Worm (Caenorhabditis elegans): Measurements from ENCODE around the gene cux-7.

The cux-7 gene

DNA sequence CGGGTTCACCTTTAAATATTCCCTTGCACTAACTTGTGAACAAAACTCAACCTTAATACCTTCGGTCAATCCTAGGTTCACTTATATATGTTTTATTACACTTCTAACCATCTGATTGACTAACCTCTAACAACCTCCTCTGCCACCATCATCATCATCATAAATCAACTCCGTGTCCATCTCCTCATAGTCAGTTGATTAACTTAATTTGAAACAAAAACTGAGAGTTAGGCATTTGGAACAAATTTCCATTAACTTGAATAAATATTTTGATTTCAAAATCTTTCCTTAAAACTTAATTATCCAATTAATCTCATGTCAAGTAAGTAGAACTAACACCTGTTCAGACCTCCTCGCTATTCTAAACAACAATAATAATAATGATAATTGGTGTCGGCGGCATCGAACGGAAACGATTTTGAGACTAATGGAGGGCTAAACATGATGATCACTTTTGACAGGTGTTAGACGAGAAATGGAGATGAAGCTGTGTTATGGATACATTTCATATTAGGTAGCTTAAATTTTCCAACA lies 33.1 kb upstream of the cux-7 start:
- TF ChIP-seq lim-7 (GFP tag; IDR thresholded peaks at IDR 0.05) (no peak), unc-62 (GFP tag; optimal IDR thresholded peaks at IDR 0.05 in 1 of 2) (peak in 1 of 2 experiments; percentile 92), unc-62 (tag; optimal IDR thresholded peaks at IDR 0.05) (no peak), aha-1 (tag) (peak; percentile 36)

DNA sequence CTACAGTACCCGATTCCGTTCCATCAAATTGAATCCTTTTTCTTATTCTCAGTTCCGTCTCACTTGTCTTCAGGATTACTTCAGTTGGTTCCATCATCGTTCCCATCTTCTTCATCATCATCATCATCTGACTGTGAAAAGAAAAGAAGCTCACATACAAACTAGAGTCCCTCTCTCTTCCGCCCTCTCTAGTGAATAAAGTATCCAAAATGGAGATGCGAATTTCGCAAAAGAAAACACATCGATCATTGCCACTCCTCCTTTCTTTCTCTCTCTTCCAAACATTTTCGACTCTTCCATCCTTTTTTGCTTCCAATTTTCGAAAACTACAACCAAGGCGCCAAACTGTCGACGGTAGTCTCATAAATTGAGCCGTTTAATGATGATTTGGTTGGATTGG lies 32.2 kb upstream of the cux-7 start:
- TF ChIP-seq lsy-2 (tag; optimal IDR thresholded peaks at IDR 0.05) (peak in 1 of 2 experiments; percentile 13), hif-1 (tag; optimal IDR thresholded peaks at IDR 0.05) (no peak), unc-62 (GFP tag; optimal IDR thresholded peaks at IDR 0.05 in 1 of 2) (peak in 1 of 2 experiments; percentile 99), unc-62 (tag; optimal IDR thresholded peaks at IDR 0.05) (no peak)

DNA sequence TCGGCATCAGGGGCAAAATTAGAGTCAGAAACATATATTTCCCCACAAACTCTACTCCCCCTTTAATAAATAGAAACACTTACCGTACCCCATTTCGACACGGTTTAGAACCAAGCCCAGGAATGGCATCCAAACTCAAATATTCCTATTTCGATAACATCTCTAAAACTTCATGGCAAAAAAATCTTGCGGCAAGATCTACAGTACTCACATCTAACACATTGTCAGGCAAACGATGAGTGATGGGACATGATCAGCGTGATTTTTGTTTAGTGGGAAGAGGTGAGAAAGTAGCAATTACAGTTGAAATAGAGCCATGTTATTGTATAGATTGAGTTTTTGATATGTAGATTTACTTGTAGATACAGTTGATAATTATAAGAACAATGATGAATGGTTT lies 30.3 kb upstream of the cux-7 start:
- TF ChIP-seq hmg-1.1 (GFP tag; IDR thresholded peaks at IDR 0.05) (no peak), snpc-1.2 (GFP tag; IDR thresholded peaks at IDR 0.05) (no peak), R02D3.7 (tag; optimal IDR thresholded peaks at IDR 0.05) (no peak), lin-13 (GFP tag; optimal IDR thresholded peaks at IDR 0.05) (no peak), ctbp-1 (GFP tag; IDR thresholded peaks at IDR 0.05) (no peak), vab-7 (GFP tag; IDR thresholded peaks at IDR 0.05) (no peak), dpl-1 (GFP tag; optimal IDR thresholded peaks at IDR 0.05) (no peak), ztf-7 (tag; optimal IDR thresholded peaks at IDR 0.05) (no peak), lim-7 (GFP tag; IDR thresholded peaks at IDR 0.05) (no peak), nhr-48 (tag; optimal IDR thresholded peaks at IDR 0.05) (no peak), unc-62 (GFP tag; optimal IDR thresholded peaks at IDR 0.05 in 1 of 2) (no peak), unc-62 (tag; optimal IDR thresholded peaks at IDR 0.05) (no peak), zip-2 (tag; optimal IDR thresholded peaks at IDR 0.05) (no peak)

DNA sequence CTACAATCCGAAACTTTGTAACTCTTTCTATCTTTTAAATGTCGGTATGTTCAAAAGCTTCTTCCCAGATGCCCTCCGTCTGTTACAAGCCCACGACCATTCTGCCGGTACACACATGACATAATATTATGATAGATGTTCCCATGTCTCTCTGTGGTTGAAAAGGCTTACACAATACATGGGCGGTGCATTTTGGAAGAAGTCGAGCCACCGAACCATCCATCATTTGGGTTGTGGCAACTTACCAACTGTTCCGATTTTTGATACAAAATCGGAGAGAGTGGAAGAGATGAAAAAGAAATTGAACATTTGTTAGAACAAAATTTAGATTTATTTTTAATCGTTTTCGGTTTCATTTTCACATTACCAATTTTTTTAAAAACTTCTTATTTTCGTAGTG lies 28.3 kb upstream of the cux-7 start:
- no peak for TF ChIP-seq nhr-28 (tag; optimal IDR thresholded peaks at IDR 0.05)
- TF ChIP-seq ceh-20 (GFP tag; IDR thresholded peaks at IDR 0.05) = 0 out of 2 replicates have a peak, but pooled peaks have one; percentile 40
- no peak for TF ChIP-seq T26A8.4 (GFP tag; IDR thresholded peaks at IDR 0.05)
- TF ChIP-seq ama-1 (optimal IDR thresholded peaks at IDR 0.05) = no peak
- TF ChIP-seq unc-39 (tag; optimal IDR thresholded peaks at IDR 0.05) = no peak
- TF ChIP-seq nhr-41 (GFP tag; IDR thresholded peaks at IDR 0.05) = no peak
- no peak for TF ChIP-seq set-16 (GFP tag; IDR thresholded peaks at IDR 0.05)
- TF ChIP-seq hlh-30 (tag; optimal IDR thresholded peaks at IDR 0.05; ENCODE audit: insufficient read depth) = no peak
- no peak for TF ChIP-seq aha-1 (tag)
- TF ChIP-seq dmd-6 (GFP tag; IDR thresholded peaks at IDR 0.05) = no peak
- no peak for TF ChIP-seq F37D6.2 (tag; optimal IDR thresholded peaks at IDR 0.05)
- no peak for TF ChIP-seq F49E8.2 (tag; optimal IDR thresholded peaks at IDR 0.05; ENCODE audit: borderline replicate concordance)
- TF ChIP-seq Y48G9A.11 (GFP tag; IDR thresholded peaks at IDR 0.05) = no peak
- TF ChIP-seq lsy-2 (tag; optimal IDR thresholded peaks at IDR 0.05) = peak in 1 of 2 experiments; percentile 51
- no peak for TF ChIP-seq saeg-2 (GFP tag; IDR thresholded peaks at IDR 0.05)
- peak in 1 of 2 experiments; percentile 15 for TF ChIP-seq daf-16 (GFP tag; optimal IDR thresholded peaks at IDR 0.05)
- no peak for TF ChIP-seq daf-16 (tag; optimal IDR thresholded peaks at IDR 0.05)
- no peak for TF ChIP-seq duxl-1 (tag; optimal IDR thresholded peaks at IDR 0.05; ENCODE audit: poor library complexity)
- TF ChIP-seq zip-11 (GFP tag; IDR thresholded peaks at IDR 0.05) = no peak
- peak in 1 of 2 experiments; percentile 81 for TF ChIP-seq unc-62 (GFP tag; optimal IDR thresholded peaks at IDR 0.05 in 1 of 2)
- TF ChIP-seq unc-62 (tag; optimal IDR thresholded peaks at IDR 0.05) = no peak
- TF ChIP-seq php-3 (GFP tag; IDR thresholded peaks at IDR 0.05) = no peak
- TF ChIP-seq nhr-11 (tag; optimal IDR thresholded peaks at IDR 0.05) = peak; percentile 44

DNA sequence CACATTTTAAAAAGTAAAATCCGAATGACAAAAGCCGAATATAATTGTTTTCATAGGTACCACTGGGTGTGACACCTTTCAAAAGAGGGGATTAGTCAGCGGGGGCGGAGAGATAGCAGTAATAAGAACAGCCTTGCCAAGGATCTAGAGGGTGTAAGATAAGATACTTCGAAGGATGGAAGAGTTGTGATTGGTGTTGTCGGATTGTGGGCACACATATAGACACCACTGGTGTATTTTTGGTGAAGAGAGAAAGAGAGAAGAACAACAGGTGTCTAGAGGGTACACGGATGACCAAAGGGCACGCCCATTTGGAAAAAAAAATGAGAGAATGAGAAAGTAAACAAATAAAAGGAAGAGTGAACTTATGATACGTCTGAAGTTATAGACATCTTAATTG lies 24.5 kb upstream of the cux-7 start:
- TF ChIP-seq F37D6.2 (tag; optimal IDR thresholded peaks at IDR 0.05) = no peak
- TF ChIP-seq dmd-9 (GFP tag; IDR thresholded peaks at IDR 0.05) = no peak
- peak in 1 of 2 experiments; percentile 56 for TF ChIP-seq unc-62 (GFP tag; optimal IDR thresholded peaks at IDR 0.05 in 1 of 2)
- TF ChIP-seq unc-62 (tag; optimal IDR thresholded peaks at IDR 0.05) = no peak
- TF ChIP-seq lim-7 (GFP tag; IDR thresholded peaks at IDR 0.05) = no peak
- TF ChIP-seq daf-16 (GFP tag; optimal IDR thresholded peaks at IDR 0.05) = peak in 1 of 2 experiments; percentile 90
- TF ChIP-seq daf-16 (tag; optimal IDR thresholded peaks at IDR 0.05) = no peak
- peak; percentile 53 for TF ChIP-seq aha-1 (tag)

All from whole organism, L4 larva.